Fruit fly (Drosophila melanogaster) whole organism, embryonic: Measurements from ENCODE around the gene eIF2gamma.

ENCODE experiments used
- B-H1 ChIP-seq: fragments of 200-800 bp; sonication (Bioruptor generic); IDR thresholded peaks from 3 replicates; pipeline ENCODE4 v1.3.6; 2022; ENCODE audit warnings: missing biosample characterization, missing genetic modification characterization
- CG11085 ChIP-seq: fragments of 200-800 bp; sonication (Bioruptor generic); IDR thresholded peaks from 2 replicates; pipeline ENCODE4 v1.3.6; 2022; ENCODE audit warnings: missing biosample characterization, missing genetic modification characterization
- CG14014 ChIP-seq: fragments of 200-800 bp; sonication (Bioruptor generic); IDR thresholded peaks from 2 replicates; pipeline ENCODE4 v1.3.6; 2022; ENCODE audit warnings: missing biosample characterization, missing genetic modification characterization
- CG15011 ChIP-seq: fragments of 200-800 bp; sonication (Bioruptor generic); optimal IDR thresholded peaks from 3 replicates; lab custom pipeline; 2018; ENCODE audit warnings: missing biosample characterization, mild to moderate bottlenecking, missing genetic modification characterization
- CG16863 ChIP-seq: fragments of 200-800 bp; sonication (Bioruptor generic); optimal IDR thresholded peaks from 3 replicates; lab custom pipeline; 2016; ENCODE audit warnings: missing biosample characterization, missing genetic modification characterization
- CG17612 ChIP-seq: fragments of 200-800 bp; sonication (Bioruptor generic); IDR thresholded peaks from 2 replicates; pipeline ENCODE4 v1.3.6; 2022; ENCODE audit warnings: missing biosample characterization, missing genetic modification characterization
- CG18262 ChIP-seq: fragments of 200-800 bp; optimal IDR thresholded peaks from 3 replicates; lab custom pipeline; 2019; ENCODE audit warnings: missing biosample characterization, mild to moderate bottlenecking, missing genetic modification characterization, moderate library complexity
- CG18619 ChIP-seq: fragments of 200-800 bp; sonication (Bioruptor generic); optimal IDR thresholded peaks from 3 replicates; lab custom pipeline; 2017; ENCODE audit warnings: missing biosample characterization, mild to moderate bottlenecking, missing genetic modification characterization
- CG2202 ChIP-seq: fragments of 200-800 bp; sonication (Bioruptor generic); optimal IDR thresholded peaks from 2 replicates; lab custom pipeline; 2018; ENCODE audit warnings: missing biosample characterization, mild to moderate bottlenecking, missing genetic modification characterization
- CG31441 ChIP-seq: fragments of 200-800 bp; sonication (Bioruptor generic); IDR thresholded peaks from 2 replicates; pipeline ENCODE4 v1.3.6; 2022; ENCODE audit warnings: missing biosample characterization, missing genetic modification characterization
- CG6683 ChIP-seq: fragments of 200-800 bp; sonication (Bioruptor generic); optimal IDR thresholded peaks from 2 replicates; lab custom pipeline; 2017; ENCODE audit warnings: missing biosample characterization, mild to moderate bottlenecking, missing genetic modification characterization, missing genetic modification reagents
- CG6791 ChIP-seq: fragments of 200-800 bp; sonication (Bioruptor generic); IDR thresholded peaks from 3 replicates; pipeline ENCODE4 v1.3.6; 2022; ENCODE audit warnings: missing biosample characterization, missing genetic modification characterization; ENCODE audit not compliant: partially characterized antibody
- CG9215 ChIP-seq: fragments of 200-800 bp; sonication (Bioruptor generic); IDR thresholded peaks from 2 replicates; pipeline ENCODE4 v1.3.6; 2022; ENCODE audit warnings: missing biosample characterization, missing genetic modification characterization
- CG9727 ChIP-seq: fragments of 200-800 bp; sonication (Bioruptor generic); optimal IDR thresholded peaks from 3 replicates; lab custom pipeline; 2017; ENCODE audit warnings: missing biosample characterization, mild to moderate bottlenecking, missing genetic modification characterization
- D19A ChIP-seq: fragments of 200-800 bp; optimal IDR thresholded peaks from 3 replicates; lab custom pipeline; 2019; ENCODE audit warnings: missing biosample characterization, mild to moderate bottlenecking, missing genetic modification characterization, moderate library complexity
- Drgx ChIP-seq: fragments of 200-800 bp; sonication (Bioruptor generic); IDR thresholded peaks from 2 replicates; pipeline ENCODE4 v1.3.6; 2022; ENCODE audit warnings: missing biosample characterization, missing genetic modification characterization
- E2f1 ChIP-seq: fragments of 200-800 bp; sonication (Bioruptor generic); IDR thresholded peaks from 2 replicates; pipeline ENCODE4 v1.3.6; 2022; ENCODE audit warnings: missing biosample characterization, missing genetic modification characterization
- Ets65A ChIP-seq: fragments of 200-800 bp; sonication (Bioruptor generic); peaks from one replicate; lab custom pipeline; 2016; ENCODE audit warnings: missing biosample characterization, missing genetic modification characterization
- Ets97D ChIP-seq: fragments of 200-800 bp; sonication (Bioruptor generic); optimal IDR thresholded peaks from 3 replicates; lab custom pipeline; 2016; ENCODE audit warnings: missing biosample characterization, missing genetic modification characterization
- HLH4C ChIP-seq: fragments of 200-800 bp; sonication (Bioruptor generic); IDR thresholded peaks from 3 replicates; pipeline ENCODE4 v1.3.6; 2022; ENCODE audit warnings: missing biosample characterization, missing genetic modification characterization; ENCODE audit not compliant: partially characterized antibody
- HmgD ChIP-seq: fragments of 200-800 bp; sonication (Bioruptor generic); optimal IDR thresholded peaks from 3 replicates; lab custom pipeline; 2016; ENCODE audit warnings: missing biosample characterization, missing genetic modification characterization
- Hr39 ChIP-seq: fragments of >200 bp; optimal IDR thresholded peaks from 2 replicates; lab custom pipeline; 2017
- Hr78 ChIP-seq, 2 experiments: fragments of 200-800 bp in 1 of 2; fragments of >200 bp in 1 of 2; sonication (Bioruptor generic) in 1 of 2; optimal IDR thresholded peaks; 2 replicates each; lab custom pipeline; 2017 to 2019; ENCODE audit warnings: missing biosample characterization in 2 of 2, missing genetic modification characterization in 2 of 2, mild to moderate bottlenecking in 1 of 2, moderate library complexity in 1 of 2
- Nf-YA ChIP-seq: fragments of 200-800 bp; sonication (Bioruptor generic); IDR thresholded peaks from 2 replicates; pipeline ENCODE4 v1.3.6; 2022; ENCODE audit warnings: missing biosample characterization, missing genetic modification characterization
- br ChIP-seq: fragments of >200 bp; optimal IDR thresholded peaks from 2 replicates; lab custom pipeline; 2017
- chif ChIP-seq, 2 experiments: fragments of 200-800 bp; sonication (Bioruptor generic); optimal IDR thresholded peaks; 3 replicates each; lab custom pipeline; 2016; ENCODE audit warnings: missing biosample characterization in 2 of 2, missing genetic modification characterization in 2 of 2
- ci ChIP-seq: fragments of 200-800 bp; sonication (Bioruptor generic); IDR thresholded peaks from 3 replicates; pipeline ENCODE4 v1.3.6; 2022; ENCODE audit warnings: missing biosample characterization, missing genetic modification characterization
- grn ChIP-seq: fragments of 200-800 bp; sonication (Bioruptor generic); optimal IDR thresholded peaks from 3 replicates; lab custom pipeline; 2017; ENCODE audit warnings: missing biosample characterization, missing genetic modification characterization
- her ChIP-seq: fragments of 200-800 bp; sonication (Bioruptor generic); optimal IDR thresholded peaks from 2 replicates; lab custom pipeline; 2016; ENCODE audit warnings: missing biosample characterization, missing genetic modification characterization
- hth ChIP-seq: fragments of >200 bp; optimal IDR thresholded peaks from 2 replicates; lab custom pipeline; 2017; ENCODE audit warnings: inconsistent platforms
- jigr1 ChIP-seq: fragments of 200-800 bp; sonication (Bioruptor generic); IDR thresholded peaks from 3 replicates; pipeline ENCODE4 v1.3.6; 2022; ENCODE audit warnings: missing biosample characterization, missing genetic modification characterization
- jumu ChIP-seq: fragments of 200-800 bp; sonication (Bioruptor generic); optimal IDR thresholded peaks from 3 replicates; lab custom pipeline; 2016; ENCODE audit warnings: missing biosample characterization, missing genetic modification characterization
- lab ChIP-seq: fragments of 200-800 bp; sonication (Bioruptor generic); optimal IDR thresholded peaks from 3 replicates; lab custom pipeline; 2017; ENCODE audit warnings: missing biosample characterization, missing genetic modification characterization, mild to moderate bottlenecking, moderate library complexity, missing genetic modification reagents
- lmd ChIP-seq: fragments of 200-800 bp; sonication (Bioruptor generic); IDR thresholded peaks from 2 replicates; pipeline ENCODE4 v1.3.6; 2022; ENCODE audit warnings: missing biosample characterization, missing genetic modification characterization
- lov ChIP-seq, 2 experiments: fragments of 200-800 bp in 1 of 2; fragments of >200 bp in 1 of 2; sonication (Bioruptor generic) in 1 of 2; IDR thresholded peaks in 1 of 2; optimal IDR thresholded peaks in 1 of 2; 2 replicates in 1 of 2; 3 replicates in 1 of 2; pipeline versions ENCODE4 v1.3.6 to Lab custom; 2017 to 2022; ENCODE audit warnings: missing biosample characterization in 1 of 2, missing genetic modification characterization in 1 of 2
- nerfin-1 ChIP-seq: fragments of 200-800 bp; sonication (Bioruptor generic); optimal IDR thresholded peaks from 3 replicates; lab custom pipeline; 2019; ENCODE audit warnings: missing biosample characterization, mild to moderate bottlenecking, missing genetic modification characterization, moderate library complexity
- nom ChIP-seq: fragments of 200-800 bp; sonication (Bioruptor generic); optimal IDR thresholded peaks from 2 replicates; lab custom pipeline; 2017; ENCODE audit warnings: missing biosample characterization, missing genetic modification characterization, mild to moderate bottlenecking, moderate library complexity, missing genetic modification reagents
- otp ChIP-seq: fragments of 200-800 bp; sonication (Bioruptor generic); IDR thresholded peaks from 3 replicates; pipeline ENCODE4, ENCODE4 v1.3.6; 2022; ENCODE audit warnings: missing biosample characterization, missing genetic modification characterization
- pan ChIP-seq, 4 experiments: fragments of >200 bp in 3 of 4; fragments of 200-800 bp in 1 of 4; sonication (Bioruptor generic) in 1 of 4; optimal IDR thresholded peaks in 3 of 4; IDR thresholded peaks in 1 of 4; 2 replicates each; pipeline versions ENCODE4 v1.3.6 to Lab custom; 2017 to 2022; ENCODE audit warnings: missing biosample characterization in 2 of 4, missing genetic modification characterization in 2 of 4, mixed read lengths in 1 of 4
- pho ChIP-seq: fragments of 200-800 bp; sonication (Bioruptor generic); optimal IDR thresholded peaks from 2 replicates; lab custom pipeline; 2016; ENCODE audit warnings: missing biosample characterization, missing genetic modification characterization
- pnt ChIP-seq: fragments of 200-800 bp; sonication (Bioruptor generic); optimal IDR thresholded peaks from 3 replicates; lab custom pipeline; 2016; ENCODE audit warnings: missing biosample characterization, missing genetic modification characterization
- ranshi ChIP-seq: fragments of 200-800 bp; sonication (Bioruptor generic); IDR thresholded peaks from 2 replicates; pipeline ENCODE4 v1.3.6; 2022; ENCODE audit warnings: missing biosample characterization, missing genetic modification characterization
- repo ChIP-seq: fragments of 200-800 bp; sonication (Bioruptor generic); optimal IDR thresholded peaks from 2 replicates; lab custom pipeline; 2016; ENCODE audit warnings: missing biosample characterization, missing genetic modification characterization
- sc ChIP-seq, 3 experiments: fragments of >200 bp in 2 of 3; fragments of 200-800 bp in 1 of 3; sonication (Bioruptor generic) in 1 of 3; optimal IDR thresholded peaks; 2 replicates in 2 of 3; 3 replicates in 1 of 3; lab custom pipeline; 2017; ENCODE audit warnings: mild to moderate bottlenecking in 1 of 3, missing biosample characterization in 1 of 3, missing genetic modification characterization in 1 of 3, missing genetic modification reagents in 1 of 3
- schlank ChIP-seq: fragments of 200-800 bp; sonication (Bioruptor generic); optimal IDR thresholded peaks from 2 replicates; lab custom pipeline; 2018; ENCODE audit warnings: missing biosample characterization, mild to moderate bottlenecking, missing genetic modification characterization
- tap ChIP-seq: fragments of 200-800 bp; optimal IDR thresholded peaks from 3 replicates; lab custom pipeline; 2019; ENCODE audit warnings: missing biosample characterization, mild to moderate bottlenecking, missing genetic modification characterization, moderate library complexity
- tio ChIP-seq: fragments of 200-800 bp; sonication (Bioruptor generic); optimal IDR thresholded peaks from 2 replicates; lab custom pipeline; 2017; ENCODE audit warnings: missing biosample characterization, missing genetic modification characterization, inconsistent platforms
- toy ChIP-seq: fragments of 200-800 bp; sonication (Bioruptor generic); IDR thresholded peaks from 2 replicates; pipeline ENCODE4 v1.3.6; 2022; ENCODE audit warnings: missing biosample characterization, missing genetic modification characterization
- tx ChIP-seq: fragments of 200-800 bp; sonication (Bioruptor generic); optimal IDR thresholded peaks from 2 replicates; lab custom pipeline; 2016; ENCODE audit warnings: missing biosample characterization, missing genetic modification characterization
- unpg ChIP-seq: fragments of 200-800 bp; sonication (Bioruptor generic); optimal IDR thresholded peaks from 3 replicates; lab custom pipeline; 2018; ENCODE audit warnings: missing biosample characterization, mild to moderate bottlenecking, missing genetic modification characterization, moderate library complexity
- zen2 ChIP-seq: fragments of 200-800 bp; sonication (Bioruptor generic); IDR thresholded peaks from 3 replicates; pipeline ENCODE4 v1.3.6; 2022; ENCODE audit warnings: missing biosample characterization, missing genetic modification characterization; ENCODE audit not compliant: partially characterized antibody

Gene eIF2gamma

DNA sequence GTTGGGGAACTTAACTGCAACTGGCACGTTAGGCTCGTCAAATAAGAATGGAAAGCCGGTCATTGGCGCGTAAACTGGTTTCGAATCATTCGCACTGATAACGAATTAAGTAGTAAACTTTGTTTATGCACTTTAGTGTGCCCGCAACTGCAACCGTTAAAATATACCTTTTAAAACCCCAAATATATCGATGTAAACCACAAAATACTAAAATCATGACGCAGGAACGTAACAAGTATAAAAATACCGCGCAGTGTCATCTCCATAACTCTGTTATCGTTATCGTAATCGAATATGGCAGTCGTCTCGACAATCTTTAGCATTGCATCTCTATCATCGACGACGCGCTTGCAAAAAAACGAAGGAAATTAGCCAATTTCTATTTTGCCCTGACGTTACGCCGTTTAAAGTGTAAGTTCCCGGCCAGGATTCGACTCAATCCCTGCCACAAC lies 38.0 kb downstream of the eIF2gamma start, which contains the start of the genes CG31344 and Caf1-55 (continued):
- TF ChIP-seq jumu (peak; percentile 9), Drgx (GFP tag; lab: Robert Waterston, UW) (no peak), toy (GFP tag; lab: Robert Waterston, UW) (no peak), tx (GFP tag; lab: Kevin White, UChicago) (peak; percentile 24), CG9727 (no peak), repo (GFP tag; lab: Kevin White, UChicago) (no peak), CG16863 (GFP tag; lab: Kevin White, UChicago) (no peak), her (GFP tag; lab: Kevin White, UChicago) (no peak), sc (optimal IDR thresholded peaks at IDR 0.05; lab: Kevin White, UChicago) (no peak), sc (GFP tag; optimal IDR thresholded peaks at IDR 0.05; lab: Kevin White, UChicago) (no peak), nerfin-1 (no peak), CG9215 (no peak), ranshi (GFP tag; lab: Robert Waterston, UW) (no peak), D19A (tag; lab: Kevin White, UChicago) (no peak), Ets97D (GFP tag; lab: Kevin White, UChicago) (peak; percentile 66), CG11085 (GFP tag; lab: Robert Waterston, UW) (no peak), lmd (no peak), HmgD (GFP tag; lab: Kevin White, UChicago) (no peak), zen2 (GFP tag; lab: Robert Waterston, UW) (peak; percentile 76), tio (GFP tag; lab: Kevin White, UChicago) (no peak), grn (GFP tag; lab: Kevin White, UChicago) (peak; percentile 31), Ets65A (GFP tag; lab: Kevin White, UChicago) (no peak), pho (GFP tag; lab: Kevin White, UChicago) (peak; percentile 51), tap (tag; lab: Kevin White, UChicago) (no peak), CG6683 (GFP tag; lab: Kevin White, UChicago) (no peak), CG18262 (tag; lab: Kevin White, UChicago) (no peak), nom (GFP tag; lab: Kevin White, UChicago) (no peak), pnt (GFP tag; lab: Kevin White, UChicago) (no peak), Hr39 (no peak), CG6791 (peak; percentile 88), unpg (GFP tag; lab: Kevin White, UChicago) (no peak), ci (GFP tag; lab: Robert Waterston, UW) (peak; percentile 17; the same call in 1 of the 3 replicates), CG2202 (tag; lab: Kevin White, UChicago) (no peak), B-H1 (GFP tag; lab: Robert Waterston, UW) (no peak), E2f1 (no peak), CG15011 (GFP tag; lab: Kevin White, UChicago) (no peak), Hr78 (GFP tag; optimal IDR thresholded peaks at IDR 0.05; lab: Kevin White, UChicago) (no peak), br (lab: Kevin White, UChicago) (no peak), CG31441 (GFP tag; lab: Robert Waterston, UW) (peak; percentile 23; the same call in 1 of the 2 replicates), lov (optimal IDR thresholded peaks at IDR 0.05; lab: Kevin White, UChicago) (no peak), lov (GFP tag; IDR thresholded peaks at IDR 0.05; lab: Robert Waterston, UW) (no peak), CG18619 (no peak), jigr1 (no peak), chif (GFP tag; optimal IDR thresholded peaks at IDR 0.05; lab: Kevin White, UChicago) (no peak), hth (no peak), pan (optimal IDR thresholded peaks at IDR 0.05; lab: Kevin White, UChicago) (no peak), pan (GFP tag; optimal IDR thresholded peaks at IDR 0.05 in 1 of 2, IDR thresholded peaks at IDR 0.05 in 1 of 2) (no peak), otp (GFP tag; lab: Robert Waterston, UW) (no peak), lab (GFP tag; lab: Kevin White, UChicago) (no peak), Nf-YA (GFP tag; lab: Robert Waterston, UW) (no peak), CG14014 (GFP tag; lab: Robert Waterston, UW) (no peak), schlank (no peak), CG17612 (GFP tag; lab: Robert Waterston, UW) (no peak), HLH4C (GFP tag; lab: Robert Waterston, UW) (peak; percentile 89)
